Worm (Caenorhabditis elegans) whole organism, L4 larva: ENCODE data around the gene C28A5.6.

Experiments
- F26F4.8 ChIP-seq: fragments of 200-800 bp; sonication (Bioruptor generic); conservative IDR thresholded peaks from 2 replicates; pipeline ENCODE4 v1.3.6; 2022; ENCODE audit warnings: missing genetic modification characterization, missing compliant biosample characterization
- ama-1 ChIP-seq: fragments of 150-350 bp; optimal IDR thresholded peaks from 2 replicates; lab custom pipeline; 2014; ENCODE audit warnings: inconsistent platforms, mixed read lengths
- daf-19 ChIP-seq: fragments of 200-800 bp; sonication (Bioruptor generic); conservative IDR thresholded peaks from 2 replicates; pipeline ENCODE4 v1.3.6; 2022; ENCODE audit warnings: missing genetic modification characterization, missing compliant biosample characterization
- dmd-8 ChIP-seq: fragments of 200-800 bp; sonication (Bioruptor generic); IDR thresholded peaks from 2 replicates; pipeline ENCODE4 v1.3.6; 2022; ENCODE audit warnings: missing genetic modification characterization, missing compliant biosample characterization
- fkh-10 ChIP-seq: fragments of 150-350 bp; optimal IDR thresholded peaks from 2 replicates; lab custom pipeline; 2014; ENCODE audit warnings: missing biosample characterization, missing genetic modification reagents, missing genetic modification characterization
- lin-13 ChIP-seq: fragments of 150-350 bp; optimal IDR thresholded peaks from 2 replicates; lab custom pipeline; 2014; ENCODE audit warnings: missing biosample characterization, missing genetic modification reagents, missing genetic modification characterization
- mdl-1 ChIP-seq, 2 experiments: fragments of 150-350 bp in 1 of 2; sonication (generic microtip) in 1 of 2; optimal IDR thresholded peaks; 2 replicates each; lab custom pipeline; 2014 to 2017; ENCODE audit warnings: missing biosample characterization in 2 of 2, missing genetic modification characterization in 2 of 2
- nhr-25 ChIP-seq: sonication (generic microtip); optimal IDR thresholded peaks from 2 replicates; lab custom pipeline; 2017; ENCODE audit warnings: missing genetic modification characterization, mild to moderate bottlenecking, missing compliant biosample characterization, antibody characterized with exemption, moderate library complexity, borderline replicate concordance; ENCODE audit not compliant: insufficient read depth
- nhr-28 ChIP-seq: fragments of 150-350 bp; optimal IDR thresholded peaks from 2 replicates; lab custom pipeline; 2014; ENCODE audit warnings: missing biosample characterization, missing genetic modification characterization
- nhr-76 ChIP-seq: fragments of 150-350 bp; optimal IDR thresholded peaks from 2 replicates; lab custom pipeline; 2014; ENCODE audit warnings: missing biosample characterization, missing genetic modification characterization
- nhr-77 ChIP-seq: fragments of 150-350 bp; optimal IDR thresholded peaks from 2 replicates; lab custom pipeline; 2014; ENCODE audit warnings: missing biosample characterization, missing genetic modification characterization
- snpc-4 ChIP-seq: fragments of 150-350 bp; optimal IDR thresholded peaks from 2 replicates; lab custom pipeline; 2014; ENCODE audit warnings: missing biosample characterization, missing genetic modification characterization
- zag-1 ChIP-seq: fragments of 150-350 bp; optimal IDR thresholded peaks from 2 replicates; lab custom pipeline; 2014; ENCODE audit warnings: missing biosample characterization, missing genetic modification characterization
- ztf-11 ChIP-seq: fragments of 150-350 bp; optimal IDR thresholded peaks from 2 replicates; lab custom pipeline; 2014; ENCODE audit warnings: missing biosample characterization, missing genetic modification characterization

DNA sequence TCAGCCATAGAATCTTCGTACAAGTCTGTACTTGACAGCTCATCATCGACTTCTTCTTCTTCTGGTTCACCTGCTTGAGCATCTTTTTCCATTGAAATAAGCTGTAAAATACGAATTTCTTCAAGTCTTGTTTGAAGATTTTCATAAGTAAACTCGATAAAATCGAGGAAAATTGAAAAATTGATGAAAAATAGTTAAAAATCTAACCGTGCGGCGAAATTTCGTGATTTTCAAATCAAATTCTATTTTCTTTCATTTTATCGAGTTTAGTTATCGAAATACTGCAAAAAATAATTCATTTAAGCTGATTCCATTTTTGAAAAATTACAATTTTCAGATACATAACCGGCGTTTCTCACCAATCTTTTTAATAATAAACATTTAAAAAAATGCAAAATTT, 14.2 kb downstream of the C28A5.6 start, which contains the start of gene R07E5.11:
- no peak for TF ChIP-seq daf-19 (GFP tag; lab: Robert Waterston, UW)
- TF ChIP-seq nhr-25 (tag; lab: Kevin White, UChicago): no peak
- TF ChIP-seq ama-1: no peak
- no peak for TF ChIP-seq fkh-10 (GFP tag; lab: Kevin White, UChicago)
- TF ChIP-seq lin-13 (GFP tag; lab: Kevin White, UChicago): no peak
- no peak for TF ChIP-seq F26F4.8 (GFP tag; lab: Robert Waterston, UW)
- TF ChIP-seq nhr-77 (tag; lab: Kevin White, UChicago): no peak
- TF ChIP-seq ztf-11 (tag; lab: Kevin White, UChicago): no peak
- TF ChIP-seq dmd-8 (GFP tag; lab: Robert Waterston, UW): no peak
- TF ChIP-seq nhr-28: no peak
- no peak for TF ChIP-seq mdl-1 (tag; optimal IDR thresholded peaks at IDR 0.05; lab: Kevin White, UChicago)
- TF ChIP-seq nhr-76: no peak
- TF ChIP-seq snpc-4 (tag; lab: Kevin White, UChicago): no peak
- no peak for TF ChIP-seq zag-1 (tag; lab: Kevin White, UChicago)
